Fruit fly (Drosophila melanogaster) ovary, adult (tissue): ENCODE measurements around the gene rols.

Source experiments
- CG17801 ChIP-seq: fragments of 200-800 bp; optimal IDR thresholded peaks from 2 replicates; lab custom pipeline; 2019; ENCODE audit warnings: missing biosample characterization, mild to moderate bottlenecking, missing genetic modification characterization, moderate library complexity; ENCODE audit not compliant: partially characterized antibody

The rols gene

DNA sequence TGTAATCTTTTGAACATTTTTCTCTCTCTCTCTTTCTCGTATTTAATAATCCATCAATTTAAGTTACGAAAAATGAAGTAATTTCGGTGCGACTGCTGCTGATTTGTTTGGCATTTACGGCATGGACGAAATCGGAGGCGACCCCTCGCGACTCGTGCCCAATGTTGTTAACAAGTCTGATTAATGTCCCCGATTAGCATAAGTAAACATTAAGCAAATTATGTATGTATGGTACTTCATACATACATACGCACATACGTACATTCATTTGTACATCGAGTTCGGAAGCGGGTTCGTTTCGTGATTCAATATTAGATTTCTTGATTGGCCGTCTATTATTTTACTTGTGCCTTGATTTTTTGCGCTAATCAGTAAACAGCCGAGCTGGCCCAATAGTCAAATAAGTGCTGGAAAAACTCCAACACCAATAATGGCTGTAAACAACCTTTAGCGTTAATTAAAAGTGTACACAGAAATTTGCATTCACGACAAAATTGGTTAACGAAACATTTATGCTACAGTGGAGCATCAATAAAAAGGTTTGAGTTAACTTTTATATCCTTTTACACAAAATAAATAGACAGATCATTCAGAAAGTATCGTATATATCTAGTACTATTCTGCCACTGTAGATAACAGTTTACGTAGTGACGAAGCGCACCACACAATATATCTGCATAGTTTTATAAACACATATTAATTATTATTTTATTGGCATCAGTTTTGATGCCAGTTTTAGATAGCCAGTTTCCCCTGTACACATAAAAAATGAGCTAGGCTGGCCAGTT, 26.4 kb upstream of the rols start:
- peak; percentile 76 for TF ChIP-seq CG17801

DNA sequence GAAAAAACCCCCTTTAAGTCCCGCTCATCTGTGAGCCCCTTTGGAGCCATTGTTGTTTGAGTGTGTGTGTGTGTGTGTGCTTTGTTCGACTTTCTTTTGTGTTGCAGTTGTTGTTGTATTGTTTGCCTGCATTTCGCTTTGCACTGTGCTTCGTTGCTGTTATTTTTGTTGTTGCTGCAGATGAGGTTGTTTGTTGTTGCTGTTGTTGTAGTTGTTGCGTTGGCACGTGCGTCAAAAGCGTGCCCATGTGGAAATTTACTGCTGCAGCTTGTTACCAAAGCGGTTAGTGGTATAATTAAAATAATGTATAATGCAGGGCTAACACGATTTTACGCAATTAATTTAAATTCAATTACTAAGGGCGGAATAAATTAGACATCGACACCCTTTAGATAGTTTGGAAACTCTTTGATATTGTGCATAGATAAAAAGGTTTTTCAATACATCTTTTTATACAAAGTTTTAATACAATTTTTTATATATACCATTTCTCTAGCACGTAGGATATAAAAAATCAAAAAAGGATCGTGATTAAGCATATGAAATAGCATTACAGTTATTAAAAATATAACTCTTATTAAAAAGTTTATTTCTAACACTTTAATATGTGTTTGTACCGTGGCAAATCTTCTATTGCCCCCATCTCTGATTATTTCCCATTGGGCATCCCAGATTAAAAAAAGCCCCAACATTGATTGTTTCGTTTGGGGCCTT, 25.7 kb upstream of the rols start:
- no peak for TF ChIP-seq CG17801

DNA sequence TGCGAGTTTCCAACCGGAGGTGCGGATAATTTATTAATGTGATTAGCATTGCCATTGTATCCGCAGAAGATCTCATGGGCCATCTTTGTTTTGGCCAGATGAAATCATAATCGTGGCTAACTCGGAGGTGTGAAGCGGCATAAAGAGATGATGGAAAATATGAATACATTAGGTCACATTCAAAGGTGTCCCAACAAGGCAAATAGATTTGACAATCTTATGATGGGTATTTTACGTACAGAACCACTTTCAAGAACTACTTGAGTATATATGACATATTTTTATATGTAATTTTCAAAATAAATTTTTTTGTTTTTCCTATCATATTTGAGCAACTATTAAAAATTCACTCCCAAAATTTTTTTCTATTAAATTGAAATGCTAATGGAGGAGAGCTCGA, 23.7 kb upstream of the rols start, which contains the start of gene CG17154:
Gene CG17154 (plus strand): TSS at position 301 of the 400 bp plus-strand sequence.
- TF ChIP-seq CG17801 = no peak

DNA sequence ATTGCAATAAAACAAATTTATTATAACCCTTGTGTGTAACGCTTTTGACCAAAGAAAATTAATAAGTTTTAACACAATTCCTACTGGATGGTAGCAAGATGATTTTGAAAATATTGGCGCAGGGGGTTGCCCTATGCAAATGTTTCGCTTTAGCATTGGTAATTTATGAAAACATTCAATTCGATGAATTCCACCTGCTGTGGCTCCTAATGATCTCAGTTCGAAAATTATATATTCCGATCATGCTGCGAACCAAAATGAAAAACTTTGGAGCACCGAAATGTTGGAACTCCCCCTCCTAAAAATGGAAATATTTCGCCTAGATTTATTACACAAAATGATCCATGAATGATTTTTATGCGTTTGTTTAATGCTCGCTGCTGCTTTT, 21.0 kb upstream of the rols start:
- no peak for TF ChIP-seq CG17801

DNA sequence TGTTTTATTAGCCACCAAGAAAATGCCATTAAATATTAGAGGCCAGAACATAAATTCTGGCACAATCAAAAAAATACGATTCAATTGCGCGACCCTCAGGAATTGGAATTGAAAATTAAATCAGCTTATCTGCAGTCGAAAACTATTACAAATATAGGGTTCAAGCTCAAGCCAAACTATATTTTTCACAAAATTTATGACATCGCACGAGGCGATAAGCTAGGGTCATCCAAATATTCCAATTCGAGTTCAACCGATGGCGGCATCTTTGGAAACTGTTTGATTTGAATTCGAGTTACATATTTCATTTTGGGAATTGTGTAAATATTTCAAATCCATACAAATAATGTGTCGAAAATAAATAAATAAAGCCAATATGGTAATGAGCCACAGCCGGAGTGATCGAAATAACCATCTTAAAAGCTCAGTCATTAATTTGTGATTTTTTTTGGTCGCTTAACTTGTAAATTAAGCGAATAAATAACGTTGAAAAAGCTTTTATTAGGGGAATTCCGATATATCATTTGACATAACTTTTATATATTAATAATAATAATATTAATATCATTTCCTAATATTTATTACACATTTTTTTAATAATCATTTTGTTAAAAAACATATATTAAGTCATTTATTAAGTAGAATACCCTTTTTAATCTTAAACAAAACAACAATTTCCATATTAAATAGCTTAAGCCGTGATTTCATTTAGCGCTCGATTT, 20.5 kb upstream of the rols start:
- peak; percentile 14 for TF ChIP-seq CG17801

- TF ChIP-seq CG17801 = no peak
Observed at dm6 chr3L:12083861-12084260, 19.2 kb upstream of the rols start.

DNA sequence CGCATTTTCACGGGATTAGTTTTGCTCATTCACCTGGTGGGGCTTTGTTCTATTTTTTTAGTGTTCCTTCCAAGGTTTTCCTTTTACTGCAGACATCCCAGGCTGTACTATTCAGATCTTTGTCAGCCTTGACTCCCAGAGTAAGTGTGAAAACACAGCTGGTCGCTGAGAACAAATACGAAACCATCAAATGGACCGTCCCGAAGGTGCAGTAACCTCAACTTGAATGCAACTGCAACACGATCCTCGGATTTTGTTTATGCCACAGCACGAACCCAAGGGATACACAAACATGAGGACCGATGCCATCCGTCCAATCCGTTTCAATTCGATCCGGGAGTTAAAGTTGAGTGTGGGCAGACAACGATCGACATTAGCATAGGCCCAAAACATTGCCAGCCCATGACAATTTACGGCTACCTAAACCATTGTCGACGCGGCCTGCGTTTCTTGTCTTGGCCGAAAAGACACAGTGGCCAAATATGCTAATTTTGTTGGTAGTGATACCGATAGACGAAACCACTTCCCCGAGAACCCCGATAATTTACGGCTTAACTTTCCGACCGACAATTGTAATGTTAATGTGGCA, 18.5 kb upstream of the rols start:
- TF ChIP-seq CG17801 = no peak

- no peak for TF ChIP-seq CG17801
Observed at dm6 chr3L:12082521-12082841, 17.8 kb upstream of the rols start.

dm6 chr3L:12081679-12082520, 17.2 kb upstream of the rols start, which contains the start of gene Sema5c:
TSS of gene Sema5c (minus strand) at chr3L:12081830.
- peak; percentile 18 for TF ChIP-seq CG17801

DNA sequence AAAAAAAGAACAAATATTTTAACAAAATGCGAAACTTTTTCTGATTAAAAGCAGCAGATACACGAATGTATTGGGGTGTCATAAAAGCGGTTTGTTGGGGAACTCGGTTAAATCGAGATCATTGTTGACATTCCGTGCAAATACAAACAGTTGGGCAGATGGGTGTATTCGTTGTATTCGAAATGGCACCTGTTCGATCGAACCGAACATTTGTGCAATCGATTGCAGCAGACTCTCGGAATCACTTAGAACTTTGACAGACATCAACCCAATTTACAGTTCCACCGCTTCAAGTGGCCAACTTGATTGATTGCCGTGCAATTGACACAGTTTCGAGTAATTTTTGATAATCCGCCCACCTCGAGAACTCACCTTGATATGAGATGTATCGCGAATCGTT, 15.8 kb upstream of the rols start:
- no peak for TF ChIP-seq CG17801

- no peak for TF ChIP-seq CG17801
Observed at dm6 chr3L:12079319-12079933, 14.8 kb upstream of the rols start.

DNA sequence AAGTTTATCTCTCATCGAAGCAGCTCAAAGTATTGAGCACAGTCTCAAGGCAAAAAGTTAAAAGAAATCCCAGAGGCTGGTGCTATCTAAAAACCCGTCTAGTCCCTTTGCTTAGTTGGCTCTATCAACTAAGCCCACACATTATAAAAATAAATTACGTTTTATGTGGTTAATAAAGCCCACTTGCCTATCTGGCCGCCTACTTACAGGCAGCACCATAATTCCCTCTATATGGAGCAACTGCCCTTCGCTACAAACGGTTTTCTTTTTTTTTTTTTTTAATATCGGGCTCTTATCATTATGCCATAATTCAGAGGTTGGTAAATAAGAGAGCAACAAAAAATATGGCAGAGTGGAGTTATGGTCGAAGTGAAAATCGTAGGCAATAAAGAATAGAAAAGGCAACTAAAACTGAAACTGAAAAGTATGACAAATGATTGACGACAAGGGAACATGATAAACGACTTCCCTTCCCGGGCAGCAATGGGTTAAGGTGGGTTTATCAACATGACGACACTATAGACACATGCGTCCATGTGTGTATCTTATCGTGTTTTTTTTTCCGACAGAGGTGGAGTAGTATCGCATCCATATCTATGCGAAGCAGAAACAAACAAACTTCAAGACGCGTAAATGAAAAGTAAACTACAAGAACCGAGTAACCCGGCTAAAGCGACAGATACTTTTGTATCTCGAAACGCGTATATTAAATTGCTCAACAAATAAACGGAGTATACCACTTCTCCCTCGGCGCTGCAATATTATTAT, 14.1 kb upstream of the rols start:
- TF ChIP-seq CG17801 = no peak

dm6 chr3L:12077953-12078352, 13.3 kb upstream of the rols start:
- TF ChIP-seq CG17801 = no peak

DNA sequence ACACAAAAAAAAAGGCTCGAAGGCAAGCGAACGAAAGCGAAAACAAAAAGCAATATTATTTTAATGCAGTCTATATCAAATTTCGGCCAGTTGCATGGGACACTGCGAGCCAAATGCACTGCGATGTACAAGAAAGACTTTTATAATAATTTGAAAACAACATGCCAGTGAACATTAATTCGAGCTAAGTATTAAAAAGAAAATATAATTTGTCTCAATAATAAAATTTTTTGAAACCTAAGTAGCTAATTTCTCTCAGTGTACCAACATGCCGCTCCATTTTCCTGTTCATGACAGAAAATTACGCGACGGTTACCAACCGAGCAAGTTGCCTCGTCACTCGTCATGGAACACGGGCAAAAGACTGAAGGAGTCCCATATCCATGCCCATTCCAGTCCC, 12.7 kb upstream of the rols start:
- peak; percentile 46 for TF ChIP-seq CG17801

dm6 chr3L:12076312-12076711, 11.7 kb upstream of the rols start:
- no peak for TF ChIP-seq CG17801
